Worm (Caenorhabditis elegans) whole organism, L1 larva: ENCODE measurements around the gene grl-31.

Experiments used
- C16A3.4 ChIP-seq: fragments of 150-350 bp; optimal IDR thresholded peaks from 2 replicates; lab custom pipeline; 2014; ENCODE audit warnings: missing biosample characterization, missing genetic modification characterization
- F16B12.6 ChIP-seq: fragments of 150-350 bp; optimal IDR thresholded peaks from 2 replicates; lab custom pipeline; 2014; ENCODE audit warnings: missing biosample characterization, missing genetic modification characterization
- aha-1 ChIP-seq: fragments of 150-350 bp; optimal IDR thresholded peaks from 2 replicates; lab custom pipeline; 2014; ENCODE audit warnings: missing biosample characterization, missing genetic modification characterization
- alr-1 ChIP-seq: fragments of 200-800 bp; sonication (Bioruptor generic); optimal IDR thresholded peaks from 2 replicates; lab custom pipeline; 2018; ENCODE audit warnings: borderline replicate concordance, mild to moderate bottlenecking, missing genetic modification characterization, missing compliant biosample characterization
- aly-2 ChIP-seq: fragments of 150-350 bp; optimal IDR thresholded peaks from 2 replicates; lab custom pipeline; 2014; ENCODE audit warnings: missing biosample characterization, missing genetic modification characterization
- blmp-1 ChIP-seq: fragments of 150-350 bp; optimal IDR thresholded peaks from 2 replicates; lab custom pipeline; 2014; ENCODE audit warnings: missing biosample characterization, missing genetic modification characterization
- ceh-63 ChIP-seq: fragments of 200-800 bp; sonication (Bioruptor generic); optimal IDR thresholded peaks from 2 replicates; lab custom pipeline; 2018; ENCODE audit warnings: mild to moderate bottlenecking, missing genetic modification characterization, missing compliant biosample characterization
- ceh-8 ChIP-seq: fragments of 200-800 bp; sonication (Bioruptor generic); optimal IDR thresholded peaks from 2 replicates; lab custom pipeline; 2018; ENCODE audit warnings: mild to moderate bottlenecking, missing genetic modification characterization, moderate library complexity, missing compliant biosample characterization
- ceh-88 ChIP-seq: fragments of 200-800 bp; sonication (Bioruptor generic); IDR thresholded peaks from 2 replicates; pipeline ENCODE4 v1.3.6; 2022; ENCODE audit warnings: missing genetic modification characterization, missing compliant biosample characterization
- ceh-90 ChIP-seq: sonication (generic microtip); optimal IDR thresholded peaks from 2 replicates; lab custom pipeline; 2016; ENCODE audit warnings: missing genetic modification characterization, missing compliant biosample characterization
- ces-1 ChIP-seq: fragments of 150-350 bp; optimal IDR thresholded peaks from 2 replicates; lab custom pipeline; 2014; ENCODE audit warnings: missing biosample characterization, missing genetic modification reagents, missing genetic modification characterization
- dpl-1 ChIP-seq, 3 experiments: fragments of 150-350 bp in 2 of 3; sonication (generic microtip) in 1 of 3; optimal IDR thresholded peaks; 2 replicates each; lab custom pipeline; 2014 to 2017; ENCODE audit warnings: missing biosample characterization in 3 of 3, missing genetic modification characterization in 3 of 3, missing genetic modification reagents in 3 of 3
- efl-1 ChIP-seq, 4 experiments: fragments of 150-350 bp; optimal IDR thresholded peaks in 3 of 4; peaks in 1 of 4; 1 replicate in 1 of 4; 2 replicates in 3 of 4; lab custom pipeline; 2014; ENCODE audit warnings: missing biosample characterization in 2 of 4, missing genetic modification characterization in 2 of 4, missing genetic modification reagents in 2 of 4
- egl-27 ChIP-seq, 2 experiments: fragments of 150-350 bp in 1 of 2; sonication (generic microtip); optimal IDR thresholded peaks; 3 replicates each; lab custom pipeline; 2017 to 2018; ENCODE audit warnings: missing biosample characterization in 2 of 2, missing genetic modification characterization in 2 of 2, missing genetic modification reagents in 2 of 2
- elt-2 ChIP-seq: sonication (generic microtip); optimal IDR thresholded peaks from 2 replicates; lab custom pipeline; 2016; ENCODE audit warnings: missing genetic modification characterization, mild to moderate bottlenecking, inconsistent platforms, missing compliant biosample characterization, missing genetic modification reagents
- elt-3 ChIP-seq, 6 experiments: fragments of 150-350 bp in 1 of 6; sonication (generic microtip); optimal IDR thresholded peaks; 2 replicates each; lab custom pipeline; 2017 to 2018; ENCODE audit warnings: missing biosample characterization in 6 of 6, missing genetic modification characterization in 6 of 6, inconsistent platforms in 1 of 6
- fkh-10 ChIP-seq: sonication (generic microtip); optimal IDR thresholded peaks from 2 replicates; lab custom pipeline; 2017; ENCODE audit warnings: missing biosample characterization, missing genetic modification reagents, missing genetic modification characterization
- fkh-4 ChIP-seq: sonication (generic microtip); optimal IDR thresholded peaks from 2 replicates; lab custom pipeline; 2016; ENCODE audit warnings: missing compliant biosample characterization, missing genetic modification characterization, borderline replicate concordance
- fkh-8 ChIP-seq: sonication (generic microtip); optimal IDR thresholded peaks from 2 replicates; lab custom pipeline; 2016; ENCODE audit warnings: mild to moderate bottlenecking, missing genetic modification characterization, missing compliant biosample characterization
- hlh-17 ChIP-seq: fragments of 200-800 bp; sonication (Bioruptor generic); optimal IDR thresholded peaks from 2 replicates; lab custom pipeline; 2018; ENCODE audit warnings: missing genetic modification characterization, mild to moderate bottlenecking, missing compliant biosample characterization, moderate library complexity, borderline replicate concordance
- irx-1 ChIP-seq: sonication (generic microtip); optimal IDR thresholded peaks from 2 replicates; lab custom pipeline; 2016; ENCODE audit warnings: missing genetic modification characterization, missing compliant biosample characterization
- jun-1 ChIP-seq: fragments of 150-350 bp; optimal IDR thresholded peaks from 2 replicates; lab custom pipeline; 2014; ENCODE audit warnings: missing biosample characterization, missing genetic modification reagents, missing genetic modification characterization
- lin-13 ChIP-seq: fragments of 150-350 bp; optimal IDR thresholded peaks from 2 replicates; lab custom pipeline; 2014; ENCODE audit warnings: missing biosample characterization, missing genetic modification reagents, missing genetic modification characterization
- lin-35 ChIP-seq, 2 experiments: fragments of 150-350 bp; optimal IDR thresholded peaks; 2 replicates each; lab custom pipeline; 2014; ENCODE audit warnings: missing biosample characterization in 2 of 2, missing genetic modification characterization in 2 of 2, missing genetic modification reagents in 2 of 2
- lin-39 ChIP-seq: fragments of 150-350 bp; optimal IDR thresholded peaks from 2 replicates; lab custom pipeline; 2014; ENCODE audit warnings: missing biosample characterization, missing genetic modification reagents, missing genetic modification characterization
- lir-3 ChIP-seq: sonication (generic microtip); optimal IDR thresholded peaks from 2 replicates; lab custom pipeline; 2016; ENCODE audit warnings: mild to moderate bottlenecking, missing genetic modification characterization, moderate library complexity, missing compliant biosample characterization; ENCODE audit not compliant: poor library complexity
- mdl-1 ChIP-seq, 2 experiments: fragments of 150-350 bp; optimal IDR thresholded peaks; 2 replicates each; lab custom pipeline; 2014 to 2017; ENCODE audit warnings: missing biosample characterization in 2 of 2, missing genetic modification characterization in 2 of 2, inconsistent platforms in 1 of 2
- mef-2 ChIP-seq: fragments of 150-350 bp; optimal IDR thresholded peaks from 2 replicates; lab custom pipeline; 2014; ENCODE audit warnings: missing biosample characterization, missing genetic modification characterization
- mep-1 ChIP-seq: fragments of 150-350 bp; optimal IDR thresholded peaks from 2 replicates; lab custom pipeline; 2014; ENCODE audit warnings: missing biosample characterization, missing genetic modification characterization
- nhr-12 ChIP-seq: sonication (generic microtip); optimal IDR thresholded peaks from 2 replicates; lab custom pipeline; 2017; ENCODE audit warnings: missing biosample characterization, missing genetic modification characterization
- nhr-20 ChIP-seq: sonication (generic microtip); optimal IDR thresholded peaks from 2 replicates; lab custom pipeline; 2016; ENCODE audit warnings: mild to moderate bottlenecking, missing genetic modification characterization, missing compliant biosample characterization
- nhr-47 ChIP-seq: sonication (generic microtip); optimal IDR thresholded peaks from 2 replicates; lab custom pipeline; 2016; ENCODE audit warnings: mild to moderate bottlenecking, missing genetic modification characterization, moderate library complexity, missing compliant biosample characterization
- nhr-71 ChIP-seq: sonication (generic microtip); optimal IDR thresholded peaks from 2 replicates; lab custom pipeline; 2016; ENCODE audit warnings: mild to moderate bottlenecking, missing genetic modification characterization, moderate library complexity, missing compliant biosample characterization
- nhr-84 ChIP-seq: sonication (generic microtip); optimal IDR thresholded peaks from 2 replicates; lab custom pipeline; 2017; ENCODE audit warnings: missing biosample characterization, missing genetic modification characterization
- nhr-85 ChIP-seq: sonication (generic microtip); peaks from one replicate; lab custom pipeline; 2016; ENCODE audit warnings: missing genetic modification characterization, inconsistent platforms, missing compliant biosample characterization
- nhr-90 ChIP-seq: sonication (generic microtip); optimal IDR thresholded peaks from 2 replicates; lab custom pipeline; 2016; ENCODE audit warnings: mild to moderate bottlenecking, missing genetic modification characterization, missing compliant biosample characterization; ENCODE audit not compliant: poor library complexity
- rnt-1 ChIP-seq: sonication (generic microtip); optimal IDR thresholded peaks from 2 replicates; lab custom pipeline; 2016; ENCODE audit warnings: mild to moderate bottlenecking, missing genetic modification characterization, moderate library complexity, missing compliant biosample characterization
- skn-1 ChIP-seq: fragments of 150-350 bp; optimal IDR thresholded peaks from 2 replicates; lab custom pipeline; 2014; ENCODE audit warnings: missing biosample characterization, missing genetic modification characterization
- snpc-4 ChIP-seq: fragments of 150-350 bp; optimal IDR thresholded peaks from 2 replicates; lab custom pipeline; 2014; ENCODE audit warnings: missing biosample characterization, missing genetic modification characterization
- snu-23 ChIP-seq: sonication (generic microtip); optimal IDR thresholded peaks from 2 replicates; lab custom pipeline; 2016; ENCODE audit warnings: missing genetic modification characterization, missing compliant biosample characterization
- sptf-1 ChIP-seq: fragments of 150-350 bp; optimal IDR thresholded peaks from 2 replicates; lab custom pipeline; 2014; ENCODE audit warnings: missing biosample characterization, missing genetic modification characterization
- sup-37 ChIP-seq: fragments of 200-800 bp; sonication (Bioruptor generic); optimal IDR thresholded peaks from 2 replicates; lab custom pipeline; 2018; ENCODE audit warnings: mild to moderate bottlenecking, missing genetic modification characterization, missing compliant biosample characterization
- swsn-7 ChIP-seq: sonication (generic microtip); optimal IDR thresholded peaks from 2 replicates; lab custom pipeline; 2016; ENCODE audit warnings: missing genetic modification characterization, missing compliant biosample characterization
- tlp-1 ChIP-seq: fragments of 150-350 bp; optimal IDR thresholded peaks from 2 replicates; lab custom pipeline; 2014; ENCODE audit warnings: missing biosample characterization, missing genetic modification characterization
- unc-130 ChIP-seq: fragments of 150-350 bp; optimal IDR thresholded peaks from 2 replicates; lab custom pipeline; 2017; ENCODE audit warnings: missing biosample characterization, missing genetic modification characterization, inconsistent platforms
- unc-30 ChIP-seq: sonication (generic microtip); optimal IDR thresholded peaks from 2 replicates; lab custom pipeline; 2017; ENCODE audit warnings: missing biosample characterization, missing genetic modification characterization
- vab-15 ChIP-seq: sonication (generic microtip); optimal IDR thresholded peaks from 2 replicates; lab custom pipeline; 2017; ENCODE audit warnings: missing genotype, mild to moderate bottlenecking, missing genetic modification characterization, missing compliant biosample characterization
- xbp-1 ChIP-seq: sonication (generic microtip); optimal IDR thresholded peaks from 2 replicates; lab custom pipeline; 2016; ENCODE audit warnings: missing genetic modification characterization, missing compliant biosample characterization
- ztf-11 ChIP-seq, 2 experiments: sonication (generic microtip); optimal IDR thresholded peaks; 2 replicates each; lab custom pipeline; 2016 to 2017; ENCODE audit warnings: missing genetic modification characterization in 2 of 2, missing biosample characterization in 1 of 2, missing compliant biosample characterization in 1 of 2
- ztf-4 ChIP-seq: fragments of 150-350 bp; optimal IDR thresholded peaks from 2 replicates; lab custom pipeline; 2014; ENCODE audit warnings: missing biosample characterization, missing genetic modification characterization

Gene grl-31

DNA sequence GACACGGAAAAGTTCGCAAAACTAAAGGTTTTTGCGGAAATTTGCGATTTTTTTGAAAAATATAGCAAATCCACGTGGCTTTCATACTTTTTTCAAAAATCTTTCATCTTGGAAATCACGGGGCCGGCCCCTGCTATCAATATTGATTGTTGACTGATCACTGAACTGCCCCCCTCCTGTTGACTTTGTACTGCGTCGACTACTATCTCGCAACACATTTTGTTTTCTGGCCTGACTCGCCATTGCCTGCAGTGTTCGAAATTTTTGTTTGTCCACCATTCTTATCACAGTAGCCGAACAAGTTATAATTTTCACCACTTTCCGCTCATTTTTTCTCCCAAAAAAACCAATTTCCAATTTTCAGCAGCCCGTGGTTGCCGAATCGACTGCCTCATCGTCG is 23.5 kb upstream of the grl-31 start:
- no peak for TF ChIP-seq ceh-88
- TF ChIP-seq lin-13: no peak
- no peak for TF ChIP-seq ceh-90 (tag; lab: Kevin White, UChicago)
- TF ChIP-seq ces-1 (GFP tag; lab: Kevin White, UChicago): no peak
- no peak for TF ChIP-seq tlp-1
- TF ChIP-seq rnt-1 (tag; lab: Kevin White, UChicago): no peak
- peak; percentile 6 for TF ChIP-seq nhr-71
- TF ChIP-seq sup-37: no peak
- TF ChIP-seq lir-3 (tag; lab: Kevin White, UChicago): no peak
- no peak for TF ChIP-seq ztf-11 (tag; optimal IDR thresholded peaks at IDR 0.05; lab: Kevin White, UChicago)
- TF ChIP-seq mef-2 (tag; lab: Kevin White, UChicago): no peak
- no peak for TF ChIP-seq alr-1
- no peak for TF ChIP-seq mep-1 (tag; lab: Kevin White, UChicago)
- peak in 1 of 2 experiments; percentile 9 for TF ChIP-seq mdl-1 (tag; optimal IDR thresholded peaks at IDR 0.05; lab: Kevin White, UChicago)
- TF ChIP-seq nhr-12 (tag; lab: Kevin White, UChicago): no peak
- no peak for TF ChIP-seq ceh-63 (GFP tag; lab: Kevin White, UChicago)
- no peak for TF ChIP-seq ceh-8 (GFP tag; lab: Kevin White, UChicago)

ce11 chrV:3580385-3580784 is 22.8 kb upstream of the grl-31 start:
- TF ChIP-seq nhr-84 (tag; lab: Kevin White, UChicago) (no peak), blmp-1 (tag; lab: Kevin White, UChicago) (peak; percentile 52), ztf-4 (tag; lab: Kevin White, UChicago) (no peak), snu-23 (GFP tag; lab: Kevin White, UChicago) (no peak), irx-1 (tag; lab: Kevin White, UChicago) (no peak), nhr-90 (no peak), hlh-17 (GFP tag; lab: Kevin White, UChicago) (no peak), nhr-20 (no peak), elt-2 (tag; lab: Kevin White, UChicago) (peak; percentile 52), lin-39 (no peak), jun-1 (tag; lab: Kevin White, UChicago) (no peak), unc-30 (tag; lab: Kevin White, UChicago) (no peak), C16A3.4 (tag; lab: Kevin White, UChicago) (no peak), vab-15 (no peak), ceh-8 (GFP tag; lab: Kevin White, UChicago) (no peak), efl-1 (optimal IDR thresholded peaks at IDR 0.05; lab: Kevin White, UChicago) (no peak), efl-1 (GFP tag; optimal IDR thresholded peaks at IDR 0.05 in 1 of 2; lab: Kevin White, UChicago) (peak in 1 of 2 experiments; percentile 27), elt-3 (tag; optimal IDR thresholded peaks at IDR 0.05; lab: Kevin White, UChicago) (peak in 2 of 6 experiments; percentile 8 to 39), fkh-4 (tag; lab: Kevin White, UChicago) (no peak), aly-2 (tag; lab: Kevin White, UChicago) (no peak), fkh-10 (GFP tag; lab: Kevin White, UChicago) (no peak), sptf-1 (tag; lab: Kevin White, UChicago) (no peak), F16B12.6 (tag; lab: Kevin White, UChicago) (no peak)

DNA sequence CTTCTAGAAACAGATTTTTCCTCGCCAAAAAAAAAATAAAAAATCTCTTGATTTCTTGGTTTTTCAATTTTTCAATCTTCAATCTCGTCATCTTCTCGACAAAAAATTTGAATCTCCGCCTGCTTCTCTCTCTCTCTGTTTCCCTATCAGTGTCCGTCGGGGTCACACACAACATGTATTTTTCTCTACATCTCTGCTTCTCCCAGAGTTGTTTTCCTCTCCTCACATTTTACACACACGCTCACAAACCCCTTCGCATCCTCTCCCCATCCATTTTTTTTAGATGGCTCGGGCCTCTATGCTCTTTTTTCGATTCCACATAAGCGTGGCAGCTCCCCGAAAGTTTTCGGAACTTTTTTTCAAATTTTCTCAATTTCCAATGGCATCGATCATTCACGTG is 22.2 kb upstream of the grl-31 start:
- TF ChIP-seq nhr-47 (peak; percentile 35), C16A3.4 (tag; lab: Kevin White, UChicago) (peak; percentile 15), unc-130 (tag; lab: Kevin White, UChicago) (peak; percentile 16), F16B12.6 (tag; lab: Kevin White, UChicago) (no peak), ces-1 (GFP tag; lab: Kevin White, UChicago) (no peak), nhr-71 (peak; percentile 73), nhr-85 (tag; lab: Kevin White, UChicago) (peak; percentile 57), egl-27 (tag; optimal IDR thresholded peaks at IDR 0.05; lab: Kevin White, UChicago) (no peak), fkh-8 (tag; lab: Kevin White, UChicago) (peak; percentile 15), skn-1 (tag; lab: Kevin White, UChicago) (peak; percentile 27), mep-1 (tag; lab: Kevin White, UChicago) (peak; percentile 61), swsn-7 (peak; percentile 32), snpc-4 (tag; lab: Kevin White, UChicago) (no peak), nhr-84 (tag; lab: Kevin White, UChicago) (no peak), mef-2 (tag; lab: Kevin White, UChicago) (no peak), dpl-1 (GFP tag; optimal IDR thresholded peaks at IDR 0.05; lab: Kevin White, UChicago) (peak; percentile 62 to 81 (median 65)), lin-35 (GFP tag; optimal IDR thresholded peaks at IDR 0.05; lab: Kevin White, UChicago) (peak; percentile 73 to 86), xbp-1 (tag; lab: Kevin White, UChicago) (peak; percentile 8), aha-1 (no peak), fkh-10 (GFP tag; lab: Kevin White, UChicago) (peak; percentile 12), nhr-20 (peak; percentile 67)
